Fruit fly (Drosophila melanogaster): ENCODE measurements around the gene Sfp65A.

Sfp65A gene

DNA sequence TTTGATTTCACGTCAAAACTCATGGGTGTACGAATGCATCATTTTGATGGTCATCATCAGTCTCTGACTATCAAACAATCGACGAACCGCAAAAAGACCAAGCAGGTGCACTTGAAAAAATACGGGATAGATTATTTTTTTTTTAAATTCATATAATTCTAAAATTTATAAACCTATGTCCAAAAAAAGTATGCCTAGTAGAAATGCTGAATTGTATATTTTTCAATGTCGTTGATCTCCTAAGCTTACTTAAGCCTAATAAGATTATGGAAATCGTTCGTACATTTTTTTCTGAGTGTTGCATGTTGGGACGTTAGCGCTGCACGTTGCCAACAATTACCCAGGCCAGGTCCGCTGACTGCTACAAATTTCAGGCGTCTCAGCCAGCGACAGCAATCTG, 41.5 kb upstream of the Sfp65A start (continued):
- TF ChIP-seq lz (GFP tag; optimal IDR thresholded peaks at IDR 0.05) (no peak), Ets21C (GFP tag; optimal IDR thresholded peaks at IDR 0.05) (no peak), net (GFP tag; optimal IDR thresholded peaks at IDR 0.05) (peak; percentile 23), CG8119 (GFP tag; IDR thresholded peaks at IDR 0.05) (peak; percentile 76), eg (GFP tag; IDR thresholded peaks at IDR 0.05) (peak; percentile 84), topi (GFP tag; optimal IDR thresholded peaks at IDR 0.05) (peak; percentile 23), CG11762 (GFP tag; optimal IDR thresholded peaks at IDR 0.05; ENCODE audit: insufficient read depth) (peak; percentile 7), pdm3 (GFP tag; optimal IDR thresholded peaks at IDR 0.05) (peak; percentile 50), achi (GFP tag; optimal IDR thresholded peaks at IDR 0.05) (peak; percentile 46), CG6792 (GFP tag; optimal IDR thresholded peaks at IDR 0.05) (no peak), Gug (GFP tag; IDR thresholded peaks at IDR 0.05) (peak; percentile 68), CG32006 (GFP tag; optimal IDR thresholded peaks at IDR 0.05) (peak; percentile 84), CG6854 (GFP tag; optimal IDR thresholded peaks at IDR 0.05) (no peak), CG10669 (GFP tag; optimal IDR thresholded peaks at IDR 0.05) (no peak), Hr38 (GFP tag; optimal IDR thresholded peaks at IDR 0.05) (no peak), svp (GFP tag) (peak; percentile 2), fkh (GFP tag; optimal IDR thresholded peaks at IDR 0.05) (no peak), CG7368 (GFP tag; optimal IDR thresholded peaks at IDR 0.05) (peak; percentile 13), CG9139 (GFP tag; optimal IDR thresholded peaks at IDR 0.05) (no peak), vri (GFP tag; optimal IDR thresholded peaks at IDR 0.05) (no peak), Smox (GFP tag; optimal IDR thresholded peaks at IDR 0.05) (no peak), CG6163 (GFP tag; IDR thresholded peaks at IDR 0.05) (peak; percentile 77), Hr4 (GFP tag; optimal IDR thresholded peaks at IDR 0.05) (peak; percentile 77), CG6808 (GFP tag; optimal IDR thresholded peaks at IDR 0.05) (no peak)

DNA sequence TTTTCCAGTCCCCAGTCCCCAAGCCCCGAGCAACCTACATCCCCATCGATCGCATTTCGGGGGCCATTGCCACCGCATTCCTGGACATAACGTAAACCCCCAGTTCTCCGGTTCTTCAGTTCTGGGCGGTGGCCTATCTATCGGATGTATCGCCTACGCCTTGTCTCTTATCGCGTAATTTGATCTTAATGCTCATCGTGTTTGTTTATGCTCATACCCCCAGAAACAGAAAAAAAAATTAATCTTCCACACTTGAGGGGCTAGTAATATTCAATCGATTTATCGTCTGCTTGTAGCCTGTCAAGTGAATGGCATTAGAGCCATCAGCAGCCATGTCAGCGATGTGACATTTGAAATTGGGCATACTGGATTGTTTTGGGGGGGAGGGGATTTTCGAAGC, 40.4 kb upstream of the Sfp65A start:
- TF ChIP-seq Hr38 (GFP tag; optimal IDR thresholded peaks at IDR 0.05) (no peak), CG8319 (GFP tag; optimal IDR thresholded peaks at IDR 0.05) (no peak), Hr39 (GFP tag; optimal IDR thresholded peaks at IDR 0.05) (no peak), Met (GFP tag; optimal IDR thresholded peaks at IDR 0.05) (no peak), Sox14 (GFP tag; optimal IDR thresholded peaks at IDR 0.05) (no peak), dsx (GFP tag; optimal IDR thresholded peaks at IDR 0.05; ENCODE audit: poor library complexity, severe bottlenecking) (no peak), CG9139 (GFP tag; optimal IDR thresholded peaks at IDR 0.05) (no peak), CG6854 (GFP tag; optimal IDR thresholded peaks at IDR 0.05) (no peak), CG11902 (GFP tag; optimal IDR thresholded peaks at IDR 0.05) (no peak), Lpt (GFP tag; optimal IDR thresholded peaks at IDR 0.05) (no peak), CG3032 (tag; optimal IDR thresholded peaks at IDR 0.05) (no peak), achi (GFP tag; optimal IDR thresholded peaks at IDR 0.05) (no peak), CG6276 (GFP tag; optimal IDR thresholded peaks at IDR 0.05) (no peak), CG11762 (GFP tag; optimal IDR thresholded peaks at IDR 0.05; ENCODE audit: insufficient read depth) (no peak), Blimp-1 (GFP tag; optimal IDR thresholded peaks at IDR 0.05) (no peak), Ets21C (GFP tag; optimal IDR thresholded peaks at IDR 0.05) (no peak)

DNA sequence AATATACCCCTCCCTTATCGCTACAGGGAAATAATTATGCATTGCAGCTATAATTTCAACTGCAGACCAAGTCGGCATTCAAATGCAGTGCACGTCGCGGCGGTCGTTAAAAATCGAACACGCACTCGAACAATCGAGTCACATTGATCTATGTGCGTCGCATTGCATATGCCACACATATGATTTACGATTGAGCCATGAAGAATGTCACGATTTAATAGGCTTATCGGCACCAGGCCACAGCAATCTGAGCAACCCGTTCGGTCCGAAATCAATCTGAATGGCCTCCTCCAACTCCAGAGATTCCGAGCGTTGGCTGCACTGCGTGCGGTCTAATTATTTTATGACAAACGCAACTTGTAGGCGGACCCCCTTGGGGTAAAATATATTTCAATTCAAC, 39.6 kb upstream of the Sfp65A start:
- no peak for TF ChIP-seq CG31627 (GFP tag; optimal IDR thresholded peaks at IDR 0.05)
- no peak for TF ChIP-seq salr (GFP tag; optimal IDR thresholded peaks at IDR 0.05)
- TF ChIP-seq CG10631 (GFP tag; optimal IDR thresholded peaks at IDR 0.05) = no peak
- no peak for TF ChIP-seq CG6808 (GFP tag; optimal IDR thresholded peaks at IDR 0.05)
- TF ChIP-seq Sox102F (GFP tag; optimal IDR thresholded peaks at IDR 0.05) = no peak
- no peak for TF ChIP-seq ss (GFP tag; optimal IDR thresholded peaks at IDR 0.05)
- TF ChIP-seq fd85E (GFP tag; optimal IDR thresholded peaks at IDR 0.05) = no peak
- TF ChIP-seq Eip75B (GFP tag; optimal IDR thresholded peaks at IDR 0.05) = no peak
- TF ChIP-seq Met (GFP tag; optimal IDR thresholded peaks at IDR 0.05) = no peak
- TF ChIP-seq fkh (GFP tag; optimal IDR thresholded peaks at IDR 0.05) = no peak
- no peak for TF ChIP-seq svp (GFP tag)
- no peak for TF ChIP-seq CG34406 (GFP tag; optimal IDR thresholded peaks at IDR 0.05)
- no peak for TF ChIP-seq CG7368 (GFP tag; optimal IDR thresholded peaks at IDR 0.05)
- TF ChIP-seq Hr38 (GFP tag; optimal IDR thresholded peaks at IDR 0.05) = no peak
- TF ChIP-seq Hr4 (GFP tag; optimal IDR thresholded peaks at IDR 0.05) = no peak
- no peak for TF ChIP-seq fd59A (GFP tag; optimal IDR thresholded peaks at IDR 0.05)
- no peak for TF ChIP-seq Ets21C (GFP tag; optimal IDR thresholded peaks at IDR 0.05)
- TF ChIP-seq CG4318 (GFP tag; optimal IDR thresholded peaks at IDR 0.05) = no peak
